Worm (Caenorhabditis elegans): ENCODE results near the gene lap-2.

The lap-2 gene

DNA sequence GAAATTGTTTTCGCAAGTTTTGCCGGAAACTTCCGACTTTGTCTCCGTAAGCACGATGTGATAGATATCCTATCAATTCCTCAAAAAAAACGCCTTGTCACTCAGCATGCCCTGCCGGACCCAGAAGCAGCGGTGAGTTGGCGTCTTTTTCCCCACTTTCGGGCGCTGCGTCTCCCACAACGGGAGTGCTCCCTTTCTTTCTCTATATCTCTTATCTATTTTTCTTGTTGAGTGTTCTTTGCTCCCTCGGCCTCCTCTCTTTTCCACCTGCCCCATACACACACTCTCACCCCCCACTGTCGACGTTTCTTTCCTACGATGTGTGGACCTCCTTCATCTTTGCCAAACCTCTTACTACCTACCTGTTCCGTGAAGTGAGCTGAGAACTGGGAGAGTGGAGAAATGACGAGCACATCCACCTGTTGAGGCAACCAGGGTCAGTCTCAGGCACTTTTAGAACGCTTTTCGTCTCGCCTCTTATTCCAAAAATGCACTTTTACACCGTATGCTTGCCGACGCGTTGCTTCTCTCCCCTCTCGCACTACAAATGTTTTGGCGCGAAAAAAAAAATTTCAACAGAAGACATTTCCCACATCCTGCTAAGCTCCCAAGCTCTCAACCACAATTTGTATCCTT lies 42.5 kb downstream of the lap-2 start (continued):
- TF ChIP-seq rec-8 (tag; optimal IDR thresholded peaks at IDR 0.05) (no peak), bed-1 (GFP tag; IDR thresholded peaks at IDR 0.05) (no peak), ztf-26 (tag; optimal IDR thresholded peaks at IDR 0.05) (no peak), F55B11.4 (tag; optimal IDR thresholded peaks at IDR 0.05; ENCODE audit: borderline replicate concordance, insufficient read depth) (no peak), K11D2.4 (GFP tag; IDR thresholded peaks at IDR 0.05) (peak; percentile 25; the same call in 1 of the 2 replicates), lin-35 (GFP tag; optimal IDR thresholded peaks at IDR 0.05) (peak in 1 of 3 experiments; percentile 49), bed-2 (GFP tag; IDR thresholded peaks at IDR 0.05) (no peak), T07F8.4 (tag; optimal IDR thresholded peaks at IDR 0.05) (no peak), attf-6 (GFP tag; IDR thresholded peaks at IDR 0.05) (no peak), die-1 (tag; optimal IDR thresholded peaks at IDR 0.05) (peak; percentile 15), mel-28 (tag; optimal IDR thresholded peaks at IDR 0.05; ENCODE audit: borderline replicate concordance) (no peak), F57C9.4 (tag; optimal IDR thresholded peaks at IDR 0.05) (no peak), C17E4.6 (GFP tag; IDR thresholded peaks at IDR 0.05) (no peak), Y53F4B.3 (GFP tag; IDR thresholded peaks at IDR 0.05) (no peak), sptf-2 (GFP tag; optimal IDR thresholded peaks at IDR 0.05) (no peak), madf-6 (GFP tag; IDR thresholded peaks at IDR 0.05) (no peak), B0336.3 (GFP tag; IDR thresholded peaks at IDR 0.05) (no peak; the same call in 1 of the 2 replicates), Y56A3A.18 (GFP tag; IDR thresholded peaks at IDR 0.05) (no peak), F23B12.7 (tag; optimal IDR thresholded peaks at IDR 0.05; ENCODE audit: insufficient read depth) (no peak), let-607 (tag; optimal IDR thresholded peaks at IDR 0.05) (peak; percentile 55 to 72), nfya-1 (tag; optimal IDR thresholded peaks at IDR 0.05; ENCODE audit: borderline replicate concordance, insufficient read depth) (no peak), hmg-1.2 (GFP tag; IDR thresholded peaks at IDR 0.05) (peak; percentile 60; the same call in 1 of the 2 replicates), F37B4.10 (GFP tag; IDR thresholded peaks at IDR 0.05) (no peak), hmg-20 (GFP tag; IDR thresholded peaks at IDR 0.05) (no peak), efl-1 (GFP tag; optimal IDR thresholded peaks at IDR 0.05) (no peak), somi-1 (GFP tag; optimal IDR thresholded peaks at IDR 0.05) (peak; percentile 74), aptf-2 (GFP tag; conservative IDR thresholded peaks at IDR 0.05) (no peak), sea-2 (GFP tag; IDR thresholded peaks at IDR 0.05) (no peak), ceh-27 (GFP tag; optimal IDR thresholded peaks at IDR 0.05) (peak; percentile 32), lin-26 (GFP tag; IDR thresholded peaks at IDR 0.05) (0 out of 2 replicates have a peak, but pooled peaks have one; percentile 59), ztf-18 (tag; optimal IDR thresholded peaks at IDR 0.05) (peak; percentile 7), hsf-1 (GFP tag; IDR thresholded peaks at IDR 0.05) (no peak), unc-130 (GFP tag; optimal IDR thresholded peaks at IDR 0.05) (no peak), ceh-79 (tag; optimal IDR thresholded peaks at IDR 0.05) (no peak), nfya-2 (GFP tag; IDR thresholded peaks at IDR 0.05) (no peak), sdz-38 (tag; optimal IDR thresholded peaks at IDR 0.05) (no peak), lsl-1 (GFP tag; optimal IDR thresholded peaks at IDR 0.05) (no peak), lsy-27 (tag; optimal IDR thresholded peaks at IDR 0.05; ENCODE audit: borderline replicate concordance, insufficient read depth) (no peak), egl-18 (GFP tag; IDR thresholded peaks at IDR 0.05) (no peak), lir-1 (GFP tag; conservative IDR thresholded peaks at IDR 0.05) (peak; percentile 37; the same call in 1 of the 2 replicates), F57A8.1 (GFP tag; optimal IDR thresholded peaks at IDR 0.05) (no peak), ztf-25 (GFP tag; IDR thresholded peaks at IDR 0.05) (no peak), hlh-26 (GFP tag; conservative IDR thresholded peaks at IDR 0.05) (no peak), aptf-3 (GFP tag; IDR thresholded peaks at IDR 0.05) (no peak), K12H6.12 (tag; optimal IDR thresholded peaks at IDR 0.05) (peak; percentile 80), madf-8 (GFP tag; conservative IDR thresholded peaks at IDR 0.05) (no peak), ceh-100 (GFP tag; IDR thresholded peaks at IDR 0.05) (no peak)

Data from whole organism, young adult.